Worm (Caenorhabditis elegans) whole organism, mixed stage, embryonic: ENCODE results near the gene fbxc-44.
A peak's percentile ranks its signal among the peaks of the same experiment; 100 is the strongest.

ENCODE experiments used
- M03D4.4 ChIP-seq: sonication (generic microtip); optimal IDR thresholded peaks from 2 replicates; lab custom pipeline; 2017; ENCODE audit warnings: mild to moderate bottlenecking, missing genetic modification characterization, missing compliant biosample characterization
- bed-3 ChIP-seq: fragments of 200-800 bp; sonication (Bioruptor generic); optimal IDR thresholded peaks from 3 replicates; lab custom pipeline; 2018; ENCODE audit warnings: mild to moderate bottlenecking, missing genetic modification characterization, moderate library complexity, missing compliant biosample characterization
- blmp-1 ChIP-seq: fragments of 150-350 bp; optimal IDR thresholded peaks from 2 replicates; lab custom pipeline; 2014; ENCODE audit warnings: missing biosample characterization, missing genetic modification characterization
- ceh-39 ChIP-seq: fragments of 150-350 bp; optimal IDR thresholded peaks from 2 replicates; lab custom pipeline; 2014; ENCODE audit warnings: missing biosample characterization, missing genetic modification characterization
- ceh-43 ChIP-seq: fragments of 200-800 bp; sonication (Bioruptor generic); optimal IDR thresholded peaks from 2 replicates; lab custom pipeline; 2018; ENCODE audit warnings: mild to moderate bottlenecking, missing genetic modification characterization, moderate library complexity, missing compliant biosample characterization
- ceh-83 ChIP-seq: fragments of 200-800 bp; sonication (Bioruptor generic); optimal IDR thresholded peaks from 2 replicates; lab custom pipeline; 2018; ENCODE audit warnings: mild to moderate bottlenecking, missing genetic modification characterization, missing compliant biosample characterization
- ces-1 ChIP-seq: fragments of 150-350 bp; optimal IDR thresholded peaks from 2 replicates; lab custom pipeline; 2014; ENCODE audit warnings: missing biosample characterization, missing genetic modification reagents, missing genetic modification characterization
- cnd-1 ChIP-seq: fragments of 200-800 bp; sonication (Bioruptor generic); optimal IDR thresholded peaks from 2 replicates; lab custom pipeline; 2018; ENCODE audit warnings: mild to moderate bottlenecking, missing genetic modification characterization, missing compliant biosample characterization
- drap-1 ChIP-seq: fragments of 200-800 bp; sonication (Bioruptor generic); optimal IDR thresholded peaks from 3 replicates; lab custom pipeline; 2018; ENCODE audit warnings: mild to moderate bottlenecking, missing genetic modification characterization, missing compliant biosample characterization
- elt-1 ChIP-seq: sonication (generic microtip); optimal IDR thresholded peaks from 2 replicates; lab custom pipeline; 2017; ENCODE audit warnings: missing genetic modification characterization, mild to moderate bottlenecking, missing compliant biosample characterization, antibody characterized with exemption, moderate library complexity, borderline replicate concordance; ENCODE audit not compliant: insufficient read depth
- elt-3 ChIP-seq: fragments of 150-350 bp; optimal IDR thresholded peaks from 2 replicates; lab custom pipeline; 2014; ENCODE audit warnings: missing biosample characterization, missing genetic modification characterization
- flh-1 ChIP-seq: fragments of 200-800 bp; sonication (Bioruptor generic); optimal IDR thresholded peaks from 2 replicates; lab custom pipeline; 2018; ENCODE audit warnings: mild to moderate bottlenecking, missing genetic modification characterization, moderate library complexity, missing compliant biosample characterization
- ham-2 ChIP-seq: fragments of 200-800 bp; sonication (Bioruptor generic); optimal IDR thresholded peaks from 2 replicates; lab custom pipeline; 2018; ENCODE audit warnings: mild to moderate bottlenecking, missing genetic modification characterization, missing compliant biosample characterization
- hlh-1 ChIP-seq: fragments of 150-350 bp; optimal IDR thresholded peaks from 2 replicates; lab custom pipeline; 2014; ENCODE audit warnings: missing biosample characterization, missing genetic modification reagents, missing genetic modification characterization
- lin-32 ChIP-seq: fragments of 200-800 bp; sonication (Bioruptor generic); optimal IDR thresholded peaks from 2 replicates; lab custom pipeline; 2018; ENCODE audit warnings: mild to moderate bottlenecking, missing genetic modification characterization, missing compliant biosample characterization
- mab-5 ChIP-seq: fragments of 150-350 bp; optimal IDR thresholded peaks from 2 replicates; lab custom pipeline; 2014; ENCODE audit warnings: missing biosample characterization, missing genetic modification characterization
- mep-1 ChIP-seq: fragments of 150-350 bp; optimal IDR thresholded peaks from 2 replicates; lab custom pipeline; 2017; ENCODE audit warnings: missing biosample characterization, missing genetic modification reagents, missing genetic modification characterization, inconsistent platforms
- mls-2 ChIP-seq: sonication (generic microtip); optimal IDR thresholded peaks from 2 replicates; lab custom pipeline; 2016; ENCODE audit warnings: mild to moderate bottlenecking, missing genetic modification characterization, moderate library complexity, missing compliant biosample characterization
- nhr-12 ChIP-seq: fragments of 150-350 bp; optimal IDR thresholded peaks from 2 replicates; lab custom pipeline; 2014; ENCODE audit warnings: missing biosample characterization, missing genetic modification characterization
- nhr-2 ChIP-seq: fragments of 150-350 bp; optimal IDR thresholded peaks from 2 replicates; lab custom pipeline; 2014; ENCODE audit warnings: missing biosample characterization, missing genetic modification characterization
- nhr-28 ChIP-seq: fragments of 150-350 bp; optimal IDR thresholded peaks from 2 replicates; lab custom pipeline; 2014; ENCODE audit warnings: missing biosample characterization, missing genetic modification characterization
- nhr-76 ChIP-seq: sonication (generic microtip); optimal IDR thresholded peaks from 2 replicates; lab custom pipeline; 2017; ENCODE audit warnings: missing biosample characterization, missing genetic modification characterization
- pha-4 ChIP-seq: fragments of 150-350 bp; optimal IDR thresholded peaks from 2 replicates; lab custom pipeline; 2018; ENCODE audit warnings: missing biosample characterization, missing genetic modification reagents, missing genetic modification characterization
- sem-2 ChIP-seq: fragments of 200-800 bp; sonication (Bioruptor generic); optimal IDR thresholded peaks from 2 replicates; lab custom pipeline; 2018; ENCODE audit warnings: mild to moderate bottlenecking, missing genetic modification characterization, missing compliant biosample characterization
- snpc-4 ChIP-seq: fragments of 150-350 bp; optimal IDR thresholded peaks from 2 replicates; lab custom pipeline; 2014; ENCODE audit warnings: missing biosample characterization, missing genetic modification characterization
- sptf-1 ChIP-seq: sonication (generic microtip); optimal IDR thresholded peaks from 2 replicates; lab custom pipeline; 2017; ENCODE audit warnings: mild to moderate bottlenecking, missing genetic modification characterization, moderate library complexity, missing compliant biosample characterization
- tbx-8 ChIP-seq: fragments of 200-800 bp; sonication (Bioruptor generic); optimal IDR thresholded peaks from 2 replicates; lab custom pipeline; 2018; ENCODE audit warnings: mild to moderate bottlenecking, missing genetic modification characterization, moderate library complexity, missing compliant biosample characterization
- unc-120 ChIP-seq: sonication (generic microtip); optimal IDR thresholded peaks from 2 replicates; lab custom pipeline; 2017; ENCODE audit warnings: missing genetic modification characterization, missing compliant biosample characterization; ENCODE audit not compliant: poor library complexity, severe bottlenecking
- unc-39 ChIP-seq: fragments of 150-350 bp; optimal IDR thresholded peaks from 2 replicates; lab custom pipeline; 2014; ENCODE audit warnings: missing biosample characterization, missing genetic modification characterization
- ztf-11 ChIP-seq: fragments of 150-350 bp; optimal IDR thresholded peaks from 2 replicates; lab custom pipeline; 2014; ENCODE audit warnings: missing biosample characterization, missing genetic modification characterization

The fbxc-44 gene

DNA sequence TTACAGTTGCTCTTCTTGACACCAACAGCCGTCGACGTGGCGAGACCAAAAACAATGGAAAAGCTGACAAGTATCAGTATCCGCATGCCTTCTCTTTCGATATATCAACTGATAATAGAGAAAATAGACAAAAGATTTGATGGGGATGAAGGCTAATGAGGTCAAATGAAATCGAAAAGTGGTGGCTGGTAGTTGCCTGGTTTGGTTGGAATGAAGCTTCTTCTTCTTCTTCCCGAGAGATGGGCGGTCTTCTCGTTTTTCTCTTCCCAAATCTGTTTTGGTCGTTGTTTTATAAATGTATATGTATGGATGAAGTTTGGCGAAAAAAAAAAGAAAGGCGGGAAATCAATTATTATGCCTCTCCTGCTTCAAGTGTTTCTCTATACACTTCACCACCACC is 44.2 kb upstream of the fbxc-44 start, which contains the start of gene C01F1.5:
C01F1.5 (minus strand) TSS at position 103 of the 400 bp plus-strand sequence.
- TF ChIP-seq elt-1 (no peak), cnd-1 (tag; lab: Kevin White, UChicago) (no peak), ztf-11 (tag; lab: Kevin White, UChicago) (no peak), blmp-1 (no peak), mep-1 (tag; lab: Kevin White, UChicago) (no peak), bed-3 (GFP tag; lab: Kevin White, UChicago) (no peak), M03D4.4 (tag; lab: Kevin White, UChicago) (no peak), flh-1 (GFP tag; lab: Kevin White, UChicago) (no peak), hlh-1 (tag; lab: Kevin White, UChicago) (no peak), nhr-76 (no peak), elt-3 (no peak), unc-120 (tag; lab: Kevin White, UChicago) (no peak), ces-1 (GFP tag; lab: Kevin White, UChicago) (no peak), ceh-39 (no peak), ceh-83 (GFP tag; lab: Kevin White, UChicago) (no peak), nhr-12 (tag; lab: Kevin White, UChicago) (no peak), mab-5 (tag; lab: Kevin White, UChicago) (no peak), unc-39 (tag; lab: Kevin White, UChicago) (no peak), sptf-1 (tag; lab: Kevin White, UChicago) (no peak), snpc-4 (tag; lab: Kevin White, UChicago) (no peak)

DNA sequence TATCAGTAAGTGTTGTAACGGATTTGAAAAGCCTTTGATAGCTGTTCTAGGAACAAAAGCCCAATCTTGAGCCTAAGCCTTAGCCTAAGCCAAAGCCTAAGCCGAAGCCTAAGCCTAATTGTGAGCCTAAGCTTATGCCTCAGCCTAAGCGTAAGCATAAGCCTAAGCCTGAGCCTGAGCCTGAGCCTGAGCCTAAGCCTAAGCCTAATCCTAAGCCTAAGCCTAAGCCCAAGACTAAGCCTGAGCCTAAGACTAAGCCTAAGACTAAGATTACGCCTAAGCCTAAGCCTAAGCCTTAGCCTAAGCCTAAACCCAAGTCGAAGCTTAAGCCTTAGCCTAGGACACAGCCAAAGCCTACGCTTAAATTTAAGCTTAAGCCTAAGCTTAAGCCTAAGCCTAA is 40.1 kb upstream of the fbxc-44 start:
- no peak for TF ChIP-seq nhr-2 (tag; lab: Kevin White, UChicago)
- no peak for TF ChIP-seq drap-1 (GFP tag; lab: Kevin White, UChicago)
- TF ChIP-seq ham-2 (GFP tag; lab: Kevin White, UChicago): peak; percentile 52
- no peak for TF ChIP-seq cnd-1 (tag; lab: Kevin White, UChicago)
- TF ChIP-seq, all 35 proteins: peak for 1

DNA sequence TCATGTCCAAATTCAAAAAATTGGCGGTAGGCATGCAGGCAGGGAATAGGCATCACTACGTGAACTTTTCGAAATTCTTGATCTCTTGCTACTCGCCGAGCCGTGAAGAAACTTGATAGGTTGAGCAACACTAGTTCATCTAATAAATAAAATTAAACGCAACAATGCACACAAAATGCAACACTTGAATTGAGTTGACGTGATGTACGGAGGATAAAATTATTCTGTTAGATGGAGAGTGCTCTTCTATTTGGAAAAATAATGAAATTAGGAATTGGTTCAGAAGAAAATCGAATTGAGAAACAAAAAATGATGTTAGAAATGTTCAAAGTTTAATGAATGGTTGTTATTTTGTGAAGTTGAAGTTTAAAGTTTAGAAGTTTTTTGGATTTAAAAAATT is 39.4 kb upstream of the fbxc-44 start:
- no peak for TF ChIP-seq ceh-43 (GFP tag; lab: Kevin White, UChicago)
- no peak for TF ChIP-seq bed-3 (GFP tag; lab: Kevin White, UChicago)
- peak; percentile 71 for TF ChIP-seq ces-1 (GFP tag; lab: Kevin White, UChicago)
- no peak for TF ChIP-seq ham-2 (GFP tag; lab: Kevin White, UChicago)
- no peak for TF ChIP-seq pha-4 (tag; lab: Kevin White, UChicago)
- no peak for TF ChIP-seq nhr-28 (tag; lab: Kevin White, UChicago)
- TF ChIP-seq nhr-2 (tag; lab: Kevin White, UChicago): no peak
- TF ChIP-seq, all 35 proteins: peak for 1

DNA sequence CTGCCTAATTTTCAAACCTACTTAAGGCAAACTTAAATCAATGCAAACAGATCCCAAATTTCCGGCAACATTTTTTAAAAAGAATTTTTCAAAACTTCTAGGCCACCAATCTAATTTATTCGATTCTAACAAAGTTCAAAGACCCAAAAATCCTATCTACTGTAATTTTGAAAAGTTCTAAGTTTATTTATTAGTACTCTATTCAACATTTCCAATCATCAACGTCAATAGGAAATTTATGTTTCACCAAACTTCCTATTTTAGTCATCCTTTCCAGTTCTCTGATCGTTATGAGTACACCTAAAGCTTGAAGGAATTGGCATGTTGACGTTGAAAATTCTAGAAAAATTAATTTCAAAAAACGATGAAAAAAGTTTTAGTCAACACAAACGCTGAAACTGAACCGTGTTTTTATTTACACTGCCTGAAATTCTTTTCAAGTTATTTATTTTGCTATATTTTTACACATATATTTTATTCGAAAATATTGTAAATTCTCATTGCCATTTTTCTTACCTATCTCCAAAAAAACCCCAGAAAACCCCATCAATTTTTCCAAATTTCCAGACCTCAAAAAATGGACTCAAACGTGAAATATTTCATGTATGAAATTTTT is 38.2 kb upstream of the fbxc-44 start, which contains the start of gene npr-42:
npr-42 (plus strand) TSS at position 566 of the 616 bp plus-strand sequence.
- TF ChIP-seq mep-1 (tag; lab: Kevin White, UChicago) (no peak), ztf-11 (tag; lab: Kevin White, UChicago) (no peak), ceh-43 (GFP tag; lab: Kevin White, UChicago) (no peak), ces-1 (GFP tag; lab: Kevin White, UChicago) (no peak)

DNA sequence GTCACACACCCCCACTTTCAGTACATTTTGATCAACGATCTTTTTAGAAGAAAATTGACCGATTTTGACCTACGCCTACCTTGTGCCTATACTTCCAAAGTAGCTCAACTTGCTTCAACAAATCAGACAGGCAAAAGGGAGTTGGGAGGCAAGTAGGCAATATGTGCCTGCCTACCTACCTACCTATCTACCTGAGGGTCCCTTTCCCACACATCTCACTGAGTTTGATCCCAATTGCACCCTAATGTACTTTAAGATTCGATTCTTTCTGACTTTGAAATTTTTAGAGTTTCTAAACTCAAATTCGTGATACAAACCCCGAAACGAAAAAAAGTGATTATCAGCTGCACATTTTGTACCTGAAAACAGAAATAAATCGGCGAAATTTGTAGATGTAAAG is 30.2 kb upstream of the fbxc-44 start:
- TF ChIP-seq drap-1 (GFP tag; lab: Kevin White, UChicago) (no peak), sem-2 (GFP tag; lab: Kevin White, UChicago) (no peak), lin-32 (GFP tag; lab: Kevin White, UChicago) (no peak), mab-5 (tag; lab: Kevin White, UChicago) (no peak), M03D4.4 (tag; lab: Kevin White, UChicago) (no peak), mls-2 (tag; lab: Kevin White, UChicago) (no peak), ceh-43 (GFP tag; lab: Kevin White, UChicago) (no peak), tbx-8 (GFP tag; lab: Kevin White, UChicago) (no peak), elt-1 (no peak), elt-3 (no peak), pha-4 (tag; lab: Kevin White, UChicago) (no peak)
